Worm (Caenorhabditis elegans) whole organism, L4 larva: ENCODE measurements around the gene unk-1.

Experiments used
- F44E2.7 ChIP-seq: fragments of 200-800 bp; sonication (Bioruptor generic); IDR thresholded peaks from 2 replicates; pipeline ENCODE4 v2.1.2; 2022; ENCODE audit warnings: missing genetic modification characterization, missing compliant biosample characterization
- aly-2 ChIP-seq: sonication (generic microtip); optimal IDR thresholded peaks from 2 replicates; lab custom pipeline; 2018; ENCODE audit warnings: missing biosample characterization, missing genetic modification characterization
- ama-1 ChIP-seq: fragments of 150-350 bp; optimal IDR thresholded peaks from 2 replicates; lab custom pipeline; 2014; ENCODE audit warnings: inconsistent platforms, mixed read lengths
- attf-4 ChIP-seq: sonication (generic microtip); optimal IDR thresholded peaks from 3 replicates; lab custom pipeline; 2017; ENCODE audit warnings: missing biosample characterization, missing genetic modification characterization
- ces-1 ChIP-seq: fragments of 150-350 bp; sonication (generic microtip); optimal IDR thresholded peaks from 4 replicates; lab custom pipeline; 2014; ENCODE audit warnings: missing biosample characterization, missing genetic modification reagents, missing genetic modification characterization
- lin-13 ChIP-seq: fragments of 150-350 bp; optimal IDR thresholded peaks from 2 replicates; lab custom pipeline; 2014; ENCODE audit warnings: missing biosample characterization, missing genetic modification reagents, missing genetic modification characterization
- nhr-41 ChIP-seq: fragments of 200-800 bp; sonication (Bioruptor generic); IDR thresholded peaks from 2 replicates; pipeline ENCODE4 v1.3.6; 2022; ENCODE audit warnings: missing genetic modification reagents, missing genetic modification characterization, missing compliant biosample characterization
- snpc-4 ChIP-seq: fragments of 150-350 bp; optimal IDR thresholded peaks from 2 replicates; lab custom pipeline; 2014; ENCODE audit warnings: missing biosample characterization, missing genetic modification characterization
- zag-1 ChIP-seq: fragments of 150-350 bp; optimal IDR thresholded peaks from 2 replicates; lab custom pipeline; 2014; ENCODE audit warnings: missing biosample characterization, missing genetic modification characterization

DNA sequence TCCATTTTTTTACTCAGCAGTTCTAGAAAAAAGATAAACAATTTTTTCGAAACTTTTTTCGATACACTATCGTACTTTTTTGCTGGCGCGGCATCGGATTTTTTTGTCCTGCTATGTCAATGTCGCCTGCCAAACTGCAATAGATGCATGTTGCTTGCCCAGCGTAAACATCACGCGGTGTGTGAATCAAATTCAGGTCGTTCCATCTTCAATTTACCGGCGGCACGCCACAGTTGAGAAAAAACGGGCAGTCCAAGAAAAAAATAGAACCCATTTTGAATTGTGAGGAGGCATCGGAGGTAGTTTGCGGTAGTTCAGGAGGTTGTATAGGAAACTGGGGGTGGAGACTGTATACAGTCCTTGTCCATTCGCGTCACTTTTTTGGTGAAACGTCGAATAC is 3.7 kb downstream of the unk-1 start:
- TF ChIP-seq snpc-4 (no peak), attf-4 (tag; lab: Kevin White, UChicago) (no peak), nhr-41 (no peak), zag-1 (tag; lab: Kevin White, UChicago) (no peak), lin-13 (GFP tag; lab: Kevin White, UChicago) (no peak), ces-1 (GFP tag; lab: Kevin White, UChicago) (no peak), F44E2.7 (no peak), ama-1 (lab: Kevin White, UChicago) (peak; percentile 88), aly-2 (tag; lab: Kevin White, UChicago) (no peak)
